Worm (Caenorhabditis elegans) whole organism, young adult: ENCODE data around the gene Y48A6B.14.

Source experiments
- hsf-1 ChIP-seq: fragments of 200-800 bp; sonication (Bioruptor generic); IDR thresholded peaks from 2 replicates; pipeline ENCODE4 v1.3.6; 2022; ENCODE audit warnings: missing genetic modification reagents, missing genetic modification characterization, missing compliant biosample characterization
- lin-26 ChIP-seq: fragments of 200-800 bp; sonication (Bioruptor generic); IDR thresholded peaks from 2 replicates; pipeline ENCODE4 v1.3.6; 2022; ENCODE audit warnings: missing genetic modification reagents, missing genetic modification characterization, missing compliant biosample characterization
- nfya-1 ChIP-seq: sonication (generic microtip); optimal IDR thresholded peaks from 2 replicates; lab custom pipeline; 2017; ENCODE audit warnings: antibody characterized with exemption, missing compliant biosample characterization, missing genetic modification characterization, borderline replicate concordance; ENCODE audit not compliant: insufficient read depth
- nhr-90 ChIP-seq: sonication (generic microtip); optimal IDR thresholded peaks from 2 replicates; lab custom pipeline; 2016; ENCODE audit warnings: missing genotype, mild to moderate bottlenecking, missing genetic modification characterization, missing compliant biosample characterization
- unc-62 ChIP-seq: fragments of 150-350 bp; optimal IDR thresholded peaks from 2 replicates; lab custom pipeline; 2014; ENCODE audit warnings: missing biosample characterization, missing genetic modification reagents, missing genetic modification characterization

ce11 chrIII:10995156-10995555 lies 36.3 kb upstream of the Y48A6B.14 start, which contains the start of gene dmsr-5:
- TF ChIP-seq hsf-1 (GFP tag; lab: Robert Waterston, UW) (no peak), nhr-90 (tag; lab: Kevin White, UChicago) (no peak), lin-26 (GFP tag; lab: Robert Waterston, UW) (no peak), nfya-1 (no peak), unc-62 (GFP tag; lab: Kevin White, UChicago) (no peak)
